Worm (Caenorhabditis elegans): Measurements from ENCODE around the gene C08E3.1.

DNA sequence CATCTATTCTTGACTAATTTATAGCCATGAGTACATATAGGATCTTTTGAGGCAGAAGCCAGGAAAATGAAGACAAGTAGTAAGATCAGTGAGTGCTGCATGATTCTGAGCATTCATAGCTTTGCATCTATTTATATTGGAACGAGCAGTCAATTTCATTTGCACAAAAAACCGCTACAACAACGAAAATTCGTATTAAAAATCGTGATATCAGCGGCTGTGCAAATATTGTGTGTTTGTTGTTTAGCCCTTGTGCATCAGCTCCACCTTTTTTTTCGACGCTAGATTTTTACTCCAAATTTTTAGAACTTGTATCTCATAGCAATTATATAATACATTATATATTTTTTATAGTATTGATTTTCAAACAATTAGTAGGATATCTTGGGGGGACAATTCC lies 49.5 kb upstream of the C08E3.1 start, which contains the start of gene clec-21:
- TF ChIP-seq dmd-4 (tag; optimal IDR thresholded peaks at IDR 0.05) (no peak), C34F6.9 (tag; optimal IDR thresholded peaks at IDR 0.05) (no peak), ztf-4 (tag; optimal IDR thresholded peaks at IDR 0.05) (no peak)

All from whole organism, L2 larva.